Fruit fly (Drosophila melanogaster) whole organism, embryonic: Measurements from ENCODE around the gene CG42585.

Experiments used
- Atf3 ChIP-seq: fragments of 200-800 bp; sonication (Bioruptor generic); optimal IDR thresholded peaks from 3 replicates; lab custom pipeline; 2016; ENCODE audit warnings: missing biosample characterization, missing genetic modification characterization
- Awh ChIP-seq: fragments of 200-800 bp; sonication (Bioruptor generic); IDR thresholded peaks from 2 replicates; pipeline ENCODE4, ENCODE4 v1.3.6; 2022; ENCODE audit warnings: missing biosample characterization, missing genetic modification characterization
- CG12391 ChIP-seq: fragments of 200-800 bp; sonication (Bioruptor generic); optimal IDR thresholded peaks from 3 replicates; lab custom pipeline; 2018; ENCODE audit warnings: missing biosample characterization, mild to moderate bottlenecking, missing genetic modification characterization, moderate library complexity
- CG12769 ChIP-seq: fragments of 200-800 bp; sonication (Bioruptor generic); optimal IDR thresholded peaks from 2 replicates; lab custom pipeline; 2019; ENCODE audit warnings: missing biosample characterization, mild to moderate bottlenecking, missing genetic modification characterization, moderate library complexity
- CG13894 ChIP-seq: fragments of 200-800 bp; sonication (Bioruptor generic); optimal IDR thresholded peaks from 3 replicates; lab custom pipeline; 2018; ENCODE audit warnings: missing biosample characterization, mild to moderate bottlenecking, missing genetic modification characterization, moderate library complexity
- CG17385 ChIP-seq: fragments of 200-800 bp; sonication (Bioruptor generic); optimal IDR thresholded peaks from 3 replicates; lab custom pipeline; 2018; ENCODE audit warnings: missing biosample characterization, mild to moderate bottlenecking, missing genetic modification characterization
- CG17612 ChIP-seq: fragments of 200-800 bp; sonication (Bioruptor generic); IDR thresholded peaks from 2 replicates; pipeline ENCODE4 v1.3.6; 2022; ENCODE audit warnings: missing biosample characterization, missing genetic modification characterization
- CG18011 ChIP-seq: fragments of 200-800 bp; sonication (Bioruptor generic); optimal IDR thresholded peaks from 2 replicates; lab custom pipeline; 2017; ENCODE audit warnings: missing biosample characterization, missing genetic modification characterization, mild to moderate bottlenecking, moderate library complexity, missing genotype
- CG32767 ChIP-seq: fragments of 200-800 bp; sonication (Bioruptor generic); IDR thresholded peaks from 2 replicates; pipeline ENCODE4 v1.3.6; 2022; ENCODE audit warnings: missing biosample characterization, missing genetic modification characterization
- CG3838 ChIP-seq: fragments of 200-800 bp; sonication (Bioruptor generic); optimal IDR thresholded peaks from 3 replicates; lab custom pipeline; 2016; ENCODE audit warnings: missing biosample characterization, missing genetic modification characterization
- CG3995 ChIP-seq: fragments of 200-800 bp; sonication (Bioruptor generic); optimal IDR thresholded peaks from 3 replicates; lab custom pipeline; 2016; ENCODE audit warnings: missing biosample characterization, missing genetic modification characterization
- CG5180 ChIP-seq: fragments of 200-800 bp; sonication (Bioruptor generic); optimal IDR thresholded peaks from 3 replicates; lab custom pipeline; 2017; ENCODE audit warnings: missing biosample characterization, missing genetic modification characterization, mild to moderate bottlenecking, moderate library complexity, missing genetic modification reagents
- CG6254 ChIP-seq: fragments of 200-800 bp; sonication (Bioruptor generic); optimal IDR thresholded peaks from 3 replicates; lab custom pipeline; 2017; ENCODE audit warnings: mild to moderate bottlenecking, missing biosample characterization, missing genetic modification reagents, missing genetic modification characterization
- CG6765 ChIP-seq: fragments of 200-800 bp; sonication (Bioruptor generic); optimal IDR thresholded peaks from 3 replicates; lab custom pipeline; 2017; ENCODE audit warnings: missing biosample characterization, mild to moderate bottlenecking, missing genetic modification characterization
- CG9932 ChIP-seq: fragments of 200-800 bp; sonication (Bioruptor generic); IDR thresholded peaks from 2 replicates; pipeline ENCODE4 v1.3.6; 2022; ENCODE audit warnings: missing biosample characterization, missing genetic modification characterization
- Dek ChIP-seq: fragments of 200-800 bp; sonication (Bioruptor generic); optimal IDR thresholded peaks from 3 replicates; lab custom pipeline; 2019; ENCODE audit warnings: missing biosample characterization, mild to moderate bottlenecking, missing genetic modification characterization, moderate library complexity
- Dip2 ChIP-seq: fragments of 200-800 bp; sonication (Bioruptor generic); IDR thresholded peaks from 2 replicates; pipeline ENCODE4 v1.3.6; 2022; ENCODE audit warnings: missing biosample characterization, missing genetic modification characterization
- ERR ChIP-seq: fragments of 200-800 bp; sonication (Bioruptor generic); optimal IDR thresholded peaks from 2 replicates; lab custom pipeline; 2016; ENCODE audit warnings: missing biosample characterization, missing genetic modification characterization
- Fer3 ChIP-seq: fragments of 200-800 bp; sonication (Bioruptor generic); optimal IDR thresholded peaks from 2 replicates; lab custom pipeline; 2018; ENCODE audit warnings: missing biosample characterization, mild to moderate bottlenecking, missing genetic modification characterization, moderate library complexity
- H15 ChIP-seq: fragments of 200-800 bp; sonication (Bioruptor generic); IDR thresholded peaks from 3 replicates; pipeline ENCODE4 v1.3.6; 2022; ENCODE audit warnings: missing biosample characterization, missing genetic modification characterization
- Lpt ChIP-seq: fragments of >200 bp; optimal IDR thresholded peaks from 2 replicates; lab custom pipeline; 2018; ENCODE audit warnings: missing biosample characterization, missing genetic modification characterization
- MBD-R2 ChIP-seq: fragments of 200-800 bp; sonication (Bioruptor generic); IDR thresholded peaks from 2 replicates; pipeline ENCODE4 v1.3.6; 2022; ENCODE audit warnings: missing biosample characterization, missing genetic modification characterization
- Med ChIP-seq: fragments of 200-800 bp; sonication (Bioruptor generic); peaks from one replicate; lab custom pipeline; 2016; ENCODE audit warnings: missing biosample characterization, missing genetic modification characterization, mild to moderate bottlenecking, inconsistent platforms, moderate library complexity
- Sox100B ChIP-seq: fragments of 200-800 bp; sonication (Bioruptor generic); optimal IDR thresholded peaks from 3 replicates; lab custom pipeline; 2018; ENCODE audit warnings: missing biosample characterization, mild to moderate bottlenecking, missing genetic modification characterization
- Stat92E ChIP-seq, 3 experiments: fragments of >200 bp in 2 of 3; fragments of 200-800 bp in 1 of 3; sonication (Bioruptor generic) in 1 of 3; optimal IDR thresholded peaks; 2 replicates each; lab custom pipeline; 2017 to 2019; ENCODE audit warnings: missing biosample characterization in 3 of 3, missing genetic modification characterization in 3 of 3, mild to moderate bottlenecking in 1 of 3, moderate library complexity in 1 of 3
- TFAM ChIP-seq: fragments of 200-800 bp; sonication (Bioruptor generic); optimal IDR thresholded peaks from 2 replicates; lab custom pipeline; 2017; ENCODE audit warnings: missing biosample characterization, missing genetic modification characterization, inconsistent platforms
- Taf1 ChIP-seq: fragments of 200-800 bp; sonication (Bioruptor generic); IDR thresholded peaks from 2 replicates; pipeline ENCODE4 v1.3.6; 2022; ENCODE audit warnings: missing biosample characterization, missing genetic modification characterization
- ab ChIP-seq: fragments of 200-800 bp; sonication (Bioruptor generic); optimal IDR thresholded peaks from 2 replicates; lab custom pipeline; 2016; ENCODE audit warnings: missing biosample characterization, missing genetic modification characterization
- abd-A ChIP-seq: fragments of 200-800 bp; sonication (Bioruptor generic); optimal IDR thresholded peaks from 3 replicates; lab custom pipeline; 2019; ENCODE audit warnings: missing biosample characterization, mild to moderate bottlenecking, missing genetic modification characterization, moderate library complexity
- ac ChIP-seq: fragments of 200-800 bp; sonication (Bioruptor generic); optimal IDR thresholded peaks from 3 replicates; lab custom pipeline; 2017; ENCODE audit warnings: missing biosample characterization, mild to moderate bottlenecking, missing genetic modification characterization
- chinmo ChIP-seq: fragments of 200-800 bp; sonication (Bioruptor generic); IDR thresholded peaks from 4 replicates; pipeline ENCODE4 v1.3.6; 2022; ENCODE audit warnings: missing biosample characterization, missing genetic modification characterization; ENCODE audit not compliant: partially characterized antibody
- corto ChIP-seq: fragments of 200-800 bp; sonication (Bioruptor generic); optimal IDR thresholded peaks from 2 replicates; lab custom pipeline; 2016; ENCODE audit warnings: missing biosample characterization, mild to moderate bottlenecking, missing genetic modification characterization, moderate library complexity
- crp ChIP-seq, 2 experiments: fragments of 200-800 bp; sonication (Bioruptor generic); optimal IDR thresholded peaks; 2 replicates in 1 of 2; 3 replicates in 1 of 2; lab custom pipeline; 2017; ENCODE audit warnings: missing biosample characterization in 2 of 2, missing genetic modification characterization in 2 of 2, mild to moderate bottlenecking in 1 of 2, moderate library complexity in 1 of 2
- cwo ChIP-seq: fragments of 200-800 bp; sonication (Bioruptor generic); optimal IDR thresholded peaks from 3 replicates; lab custom pipeline; 2017; ENCODE audit warnings: missing biosample characterization, missing genetic modification characterization, mild to moderate bottlenecking, moderate library complexity, missing genetic modification reagents
- dysf ChIP-seq: fragments of 200-800 bp; sonication (Bioruptor generic); IDR thresholded peaks from 3 replicates; pipeline ENCODE4 v1.3.6; 2022; ENCODE audit warnings: missing biosample characterization, missing genetic modification characterization
- exex ChIP-seq: fragments of 200-800 bp; sonication (Bioruptor generic); optimal IDR thresholded peaks from 4 replicates; lab custom pipeline; 2018; ENCODE audit warnings: missing biosample characterization, mild to moderate bottlenecking, missing genetic modification characterization, moderate library complexity
- hth ChIP-seq: fragments of >200 bp; optimal IDR thresholded peaks from 2 replicates; lab custom pipeline; 2017; ENCODE audit warnings: inconsistent platforms
- knrl ChIP-seq: fragments of 200-800 bp; sonication (Bioruptor generic); IDR thresholded peaks from 3 replicates; pipeline ENCODE4 v1.3.6; 2022; ENCODE audit warnings: missing biosample characterization, missing genetic modification characterization; ENCODE audit not compliant: partially characterized antibody
- luna ChIP-seq: fragments of 200-800 bp; sonication (Bioruptor generic); optimal IDR thresholded peaks from 2 replicates; lab custom pipeline; 2016; ENCODE audit warnings: missing biosample characterization, missing genetic modification characterization
- org-1 ChIP-seq: fragments of 200-800 bp; sonication (Bioruptor generic); optimal IDR thresholded peaks from 2 replicates; lab custom pipeline; 2017; ENCODE audit warnings: missing biosample characterization, missing genetic modification characterization
- p53 ChIP-seq: fragments of 200-800 bp; sonication (Bioruptor generic); optimal IDR thresholded peaks from 2 replicates; lab custom pipeline; 2016; ENCODE audit warnings: missing biosample characterization, missing genetic modification characterization
- phol ChIP-seq: fragments of 200-800 bp; sonication (Bioruptor generic); optimal IDR thresholded peaks from 3 replicates; lab custom pipeline; 2018; ENCODE audit warnings: missing biosample characterization, mild to moderate bottlenecking, missing genetic modification characterization, moderate library complexity
- pita ChIP-seq: fragments of 200-800 bp; sonication (Bioruptor generic); optimal IDR thresholded peaks from 2 replicates; lab custom pipeline; 2017; ENCODE audit warnings: missing biosample characterization, mild to moderate bottlenecking, missing genetic modification characterization
- psq ChIP-seq: fragments of 200-800 bp; sonication (Bioruptor generic); optimal IDR thresholded peaks from 2 replicates; lab custom pipeline; 2017; ENCODE audit warnings: missing biosample characterization, missing genetic modification characterization
- row ChIP-seq: fragments of 200-800 bp; sonication (Bioruptor generic); IDR thresholded peaks from 3 replicates; pipeline ENCODE4 v1.3.6; 2022; ENCODE audit warnings: missing biosample characterization, missing genetic modification characterization
- salm ChIP-seq: fragments of 200-800 bp; sonication (Bioruptor generic); optimal IDR thresholded peaks from 2 replicates; lab custom pipeline; 2018; ENCODE audit warnings: missing biosample characterization, mild to moderate bottlenecking, missing genetic modification characterization
- sens-2 ChIP-seq: fragments of 200-800 bp; sonication (Bioruptor generic); IDR thresholded peaks from 2 replicates; pipeline ENCODE4 v1.3.6; 2022; ENCODE audit warnings: missing biosample characterization, missing genetic modification characterization
- sr ChIP-seq: fragments of 200-800 bp; sonication (Bioruptor generic); IDR thresholded peaks from 3 replicates; pipeline ENCODE4 v1.3.6; 2022; ENCODE audit warnings: missing biosample characterization, missing genetic modification characterization
- unc-4 ChIP-seq: fragments of 200-800 bp; sonication (Bioruptor generic); IDR thresholded peaks from 2 replicates; pipeline ENCODE4 v1.3.6; 2022; ENCODE audit warnings: missing biosample characterization, missing genetic modification characterization; ENCODE audit not compliant: partially characterized antibody
- z ChIP-seq: fragments of 200-800 bp; sonication (Bioruptor generic); IDR thresholded peaks from 3 replicates; pipeline ENCODE4 v1.3.6; 2022; ENCODE audit warnings: missing biosample characterization, missing genetic modification characterization

CG42585 gene

DNA sequence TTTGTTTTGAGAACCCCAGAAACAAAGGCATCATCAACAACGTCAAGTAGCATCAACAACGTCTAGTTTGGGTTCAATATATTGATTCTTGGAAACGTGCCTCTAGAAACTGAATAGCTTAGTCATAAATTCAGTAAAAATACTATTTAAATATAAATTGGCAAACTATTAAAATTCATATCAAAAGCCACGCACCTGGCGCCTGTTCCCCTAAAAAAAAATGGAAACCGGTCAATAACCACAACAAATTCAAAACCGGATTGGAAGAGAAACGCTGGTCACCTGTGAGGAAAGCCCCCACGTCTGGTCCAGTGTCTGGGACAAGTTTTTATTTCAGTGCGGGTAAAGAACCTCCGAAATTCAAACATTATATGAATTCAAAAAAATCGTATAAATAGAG lies 27.5 kb upstream of the CG42585 start, which contains the start of gene CG15282 (continued):
- TF ChIP-seq cwo (GFP tag; lab: Kevin White, UChicago) (peak; percentile 6), crp (GFP tag; optimal IDR thresholded peaks at IDR 0.05; lab: Kevin White, UChicago) (no peak), CG3838 (GFP tag; lab: Kevin White, UChicago) (no peak)

DNA sequence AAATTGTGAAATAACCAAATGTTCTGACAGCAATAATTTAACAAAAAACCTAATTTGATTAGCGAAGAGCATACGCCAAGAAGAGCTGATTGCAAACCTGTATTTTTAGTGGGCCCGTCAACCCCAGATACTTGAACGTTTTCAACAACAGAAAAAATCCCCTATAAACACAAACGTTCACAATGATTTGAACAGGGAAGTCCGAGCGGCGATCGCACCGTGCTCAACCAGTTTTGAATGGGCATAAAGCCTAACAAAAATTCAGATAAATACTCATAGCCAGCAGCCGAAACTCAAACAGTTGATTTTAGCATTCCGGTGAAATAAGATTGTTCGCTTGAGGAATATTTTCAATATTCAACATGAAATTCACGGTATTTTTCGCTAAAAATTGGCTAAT lies 26.2 kb upstream of the CG42585 start, which contains the start of gene CG34165:
CG34165 (plus strand) TSS at position 284 of the 400 bp plus-strand sequence.
- TF ChIP-seq ERR (GFP tag; lab: Kevin White, UChicago) (no peak), sr (GFP tag; lab: Robert Waterston, UW) (no peak), Taf1 (GFP tag; lab: Robert Waterston, UW) (no peak), CG12391 (no peak), Stat92E (GFP tag; optimal IDR thresholded peaks at IDR 0.05; lab: Kevin White, UChicago) (no peak), CG13894 (tag; lab: Kevin White, UChicago) (peak; percentile 35), Sox100B (GFP tag; lab: Kevin White, UChicago) (no peak), org-1 (no peak), row (GFP tag; lab: Robert Waterston, UW) (no peak), abd-A (peak; percentile 46), hth (lab: Kevin White, UChicago) (no peak), Dek (tag; lab: Kevin White, UChicago) (no peak), ab (no peak), Fer3 (tag; lab: Kevin White, UChicago) (no peak), phol (tag; lab: Kevin White, UChicago) (no peak), Awh (GFP tag; lab: Robert Waterston, UW) (peak; percentile 64; the same call in 1 of the 2 replicates), MBD-R2 (GFP tag; lab: Robert Waterston, UW) (no peak), knrl (no peak), corto (no peak), H15 (GFP tag; lab: Robert Waterston, UW) (no peak), CG6765 (GFP tag; lab: Kevin White, UChicago) (no peak), CG12769 (peak; percentile 32), CG5180 (GFP tag; lab: Kevin White, UChicago) (no peak), CG9932 (no peak), ac (GFP tag; lab: Kevin White, UChicago) (no peak), p53 (no peak), luna (GFP tag; lab: Kevin White, UChicago) (no peak), salm (no peak), CG17612 (GFP tag; lab: Robert Waterston, UW) (no peak), CG3995 (GFP tag; lab: Kevin White, UChicago) (no peak), pita (GFP tag; lab: Kevin White, UChicago) (no peak), CG17385 (GFP tag; lab: Kevin White, UChicago) (no peak), Lpt (GFP tag; lab: Kevin White, UChicago) (no peak), CG6254 (GFP tag; lab: Kevin White, UChicago) (no peak), Dip2 (no peak), z (GFP tag; lab: Robert Waterston, UW) (no peak), exex (no peak), Atf3 (GFP tag; lab: Kevin White, UChicago) (no peak), TFAM (GFP tag; lab: Kevin White, UChicago) (no peak), dysf (no peak), CG18011 (GFP tag; lab: Kevin White, UChicago) (no peak), sens-2 (GFP tag; lab: Robert Waterston, UW) (no peak), CG32767 (GFP tag; lab: Robert Waterston, UW) (no peak), psq (GFP tag; lab: Kevin White, UChicago) (no peak), Med (GFP tag; lab: Kevin White, UChicago) (peak; percentile 34), chinmo (GFP tag; lab: Robert Waterston, UW) (0 out of 4 replicates have a peak, but pooled peaks have one; percentile 54), unc-4 (GFP tag; lab: Robert Waterston, UW) (no peak)
